Worm (Caenorhabditis elegans): ENCODE measurements around the gene C14A4.6.

DNA sequence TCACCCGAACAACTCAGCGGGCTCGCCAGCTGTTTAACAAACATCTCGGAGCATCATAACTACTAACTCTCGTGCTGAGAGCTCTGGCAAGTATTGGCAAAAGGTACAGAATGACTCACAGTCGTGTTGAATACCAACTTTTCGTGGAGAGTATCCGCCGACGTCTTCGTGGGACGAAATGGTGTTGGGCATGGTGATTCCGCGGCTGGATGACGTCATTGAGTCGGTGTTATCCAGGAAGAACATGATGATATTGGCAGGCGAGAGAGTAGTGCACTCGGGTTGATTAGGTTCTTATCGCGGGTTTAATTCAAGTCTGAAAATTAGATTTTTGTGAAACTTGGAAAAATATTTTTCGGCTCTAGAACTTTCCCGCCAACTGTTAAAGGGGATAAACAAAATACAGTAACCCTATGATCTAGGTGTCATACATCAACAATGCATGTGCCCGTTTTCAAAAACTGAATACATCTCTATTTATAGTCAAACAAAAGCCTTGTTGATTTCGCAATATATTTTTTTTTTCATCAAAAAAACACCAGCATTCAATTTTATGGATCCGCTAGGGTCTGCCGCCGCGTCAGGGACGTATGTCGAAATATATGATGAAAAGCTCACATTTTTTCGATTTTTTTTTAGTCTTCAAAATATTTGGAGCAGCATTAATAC is 41.1 kb downstream of the C14A4.6 start:
- no peak for TF ChIP-seq dao-5 (tag; optimal IDR thresholded peaks at IDR 0.05)
- no peak for TF ChIP-seq him-1 (tag; optimal IDR thresholded peaks at IDR 0.05)
- no peak for TF ChIP-seq W03F9.2 (tag; optimal IDR thresholded peaks at IDR 0.05)
